Worm (Caenorhabditis elegans): Measurements from ENCODE around the gene srw-86.
"Not testable (repeated sequence)": the region's sequence is repeated elsewhere in the genome, so short reads cannot be mapped to it uniquely, and the experiment has no call there.

srw-86 gene

DNA sequence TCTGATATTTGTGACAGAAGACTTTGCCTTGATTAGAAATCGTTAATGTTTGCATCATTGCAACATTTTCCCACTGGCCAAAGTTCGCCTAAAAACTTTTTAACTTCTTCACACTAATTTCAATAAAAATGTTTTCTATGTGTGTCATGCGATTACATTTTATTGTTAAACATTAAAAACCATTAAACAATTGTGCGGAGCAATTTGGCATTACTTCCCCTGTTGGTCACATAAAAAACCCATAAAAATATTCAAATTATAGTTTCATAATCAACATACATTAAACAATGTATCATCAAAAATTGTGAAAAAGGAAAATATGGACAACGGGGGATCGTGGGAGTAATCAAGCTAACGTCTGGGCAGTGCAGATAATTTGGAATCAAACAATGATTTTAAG lies 18.8 kb upstream of the srw-86 start:
- TF ChIP-seq efl-1 (optimal IDR thresholded peaks at IDR 0.05) = not testable (repeated sequence)
- TF ChIP-seq efl-1 (GFP tag; optimal IDR thresholded peaks at IDR 0.05 in 1 of 2) (peak in 1 of 2 experiments; percentile 44), elt-2 (tag; optimal IDR thresholded peaks at IDR 0.05) (peak; percentile 48)

DNA sequence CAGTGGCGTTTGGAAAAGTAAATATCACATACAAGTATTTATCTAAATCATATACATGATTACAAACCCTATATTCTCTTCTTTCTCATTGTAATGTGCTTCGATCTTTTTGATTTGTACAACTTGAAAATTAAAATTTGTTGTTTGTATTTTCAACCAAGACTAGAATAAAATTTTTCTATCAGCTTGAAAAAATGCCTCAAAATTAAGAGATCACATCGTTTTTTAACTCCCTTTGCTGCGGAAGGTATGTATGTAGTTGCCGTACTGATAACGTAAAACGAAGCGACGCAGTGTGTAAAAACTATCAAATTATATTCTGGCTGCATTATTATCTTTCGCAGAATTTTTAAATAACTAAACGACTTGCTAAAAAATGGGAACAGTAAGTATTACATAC lies 17.3 kb upstream of the srw-86 start, which contains the start of gene C25F9.15:
Gene C25F9.15, plus strand, starts transcription at position 301 of the 400 bp plus-strand sequence.
- peak; percentile 27 for TF ChIP-seq elt-2 (tag; optimal IDR thresholded peaks at IDR 0.05)
- no peak for TF ChIP-seq fkh-4 (tag; optimal IDR thresholded peaks at IDR 0.05; ENCODE audit: borderline replicate concordance)

DNA sequence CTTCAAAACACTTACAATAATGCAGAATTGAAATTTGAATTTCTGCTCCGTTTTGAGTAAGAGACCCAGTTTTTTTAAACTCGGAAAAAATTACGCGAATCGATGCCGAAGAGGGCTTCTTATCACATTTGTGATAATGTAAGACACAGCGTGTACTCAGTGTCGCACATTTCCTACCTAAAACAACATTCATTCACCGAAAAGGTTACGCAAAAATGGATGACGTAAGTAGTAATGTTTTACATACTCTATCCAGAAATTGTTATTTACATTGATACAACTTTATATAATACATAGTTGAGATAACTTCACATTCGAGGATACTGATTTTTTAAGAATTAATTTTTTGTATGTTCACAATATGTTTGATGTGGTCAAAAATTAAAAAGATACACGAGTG lies 16.0 kb upstream of the srw-86 start, which contains the start of the genes C25F9.4 and C25F9.9:
Gene C25F9.4, minus strand, starts transcription at position 101 of the 400 bp plus-strand sequence.
Gene C25F9.9, plus strand, starts transcription at position 137 of the 400 bp plus-strand sequence.
- TF ChIP-seq nhr-85 (tag) (peak; percentile 33), unc-30 (tag; optimal IDR thresholded peaks at IDR 0.05) (no peak)

DNA sequence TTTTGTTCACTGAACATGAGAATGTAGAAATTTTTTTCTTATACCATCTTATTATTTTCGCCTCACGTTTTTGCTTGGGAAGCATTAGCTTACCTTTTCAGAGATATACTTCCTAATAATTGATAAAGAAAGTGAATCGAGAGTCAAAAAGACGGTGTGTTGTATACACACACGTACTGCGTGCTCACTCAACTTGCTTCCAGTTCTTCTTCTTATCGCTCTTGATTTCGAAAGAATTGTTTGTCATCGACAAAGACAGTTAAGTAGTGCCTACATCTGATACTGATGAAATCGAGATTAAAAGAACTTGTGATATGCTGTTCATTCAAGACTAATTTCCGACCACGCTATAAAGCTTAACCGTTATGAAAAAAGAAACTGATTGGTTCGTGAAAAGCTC lies 10.1 kb upstream of the srw-86 start, which contains the start of gene C25F9.5:
Gene C25F9.5, minus strand, starts transcription at position 195 of the 400 bp plus-strand sequence.
- TF ChIP-seq nhr-19 (GFP tag; conservative IDR thresholded peaks at IDR 0.05) (no peak), sup-37 (GFP tag; optimal IDR thresholded peaks at IDR 0.05) (no peak), mef-2 (tag; optimal IDR thresholded peaks at IDR 0.05) (no peak), snu-23 (GFP tag; optimal IDR thresholded peaks at IDR 0.05) (no peak), lin-35 (GFP tag; optimal IDR thresholded peaks at IDR 0.05) (peak in 1 of 2 experiments; percentile 26), elt-2 (tag; optimal IDR thresholded peaks at IDR 0.05) (peak; percentile 69), nhr-28 (tag; optimal IDR thresholded peaks at IDR 0.05) (no peak), fkh-10 (GFP tag; optimal IDR thresholded peaks at IDR 0.05) (no peak)

DNA sequence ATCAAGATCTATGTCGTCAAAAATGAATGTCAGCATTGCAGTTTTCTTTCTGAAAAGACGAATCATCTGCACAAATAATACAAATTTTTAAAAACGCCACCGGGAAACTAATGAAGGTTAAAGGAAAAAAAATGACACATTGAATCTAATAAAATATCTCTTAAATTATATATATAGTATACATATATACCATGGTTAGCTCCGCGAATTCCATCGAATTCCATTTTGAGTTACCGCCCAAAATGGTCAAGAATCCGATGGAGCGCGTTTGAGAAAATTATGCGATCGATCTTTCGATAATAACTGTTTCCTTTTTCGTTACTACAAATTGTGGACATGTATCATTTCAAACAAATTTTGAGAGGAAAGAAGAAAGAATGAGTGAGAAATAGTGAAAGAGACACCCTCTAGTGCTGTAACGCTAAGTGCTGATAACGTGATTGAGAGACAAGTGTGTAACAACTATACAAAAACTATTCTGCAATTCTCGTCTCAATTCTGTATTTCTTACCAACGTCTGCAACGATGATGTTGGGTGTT lies 4.8 kb upstream of the srw-86 start, which contains the start of the genes C25F9.6 and C25F9.10:
Gene C25F9.6, minus strand, starts transcription at position 51 of the 540 bp plus-strand sequence.
Gene C25F9.10, plus strand, starts transcription at position 454 of the 540 bp plus-strand sequence.
- TF ChIP-seq nhr-11 (tag; optimal IDR thresholded peaks at IDR 0.05) (no peak), grh-1 (GFP tag; IDR thresholded peaks at IDR 0.05) (no peak), mab-9 (GFP tag; IDR thresholded peaks at IDR 0.05) (no peak), lin-13 (GFP tag; optimal IDR thresholded peaks at IDR 0.05) (no peak), unc-30 (tag; optimal IDR thresholded peaks at IDR 0.05) (no peak), elt-3 (tag; optimal IDR thresholded peaks at IDR 0.05) (no peak), efl-1 (optimal IDR thresholded peaks at IDR 0.05) (no peak), efl-1 (GFP tag; optimal IDR thresholded peaks at IDR 0.05 in 1 of 2) (peak in 1 of 2 experiments; percentile 97), dpl-1 (GFP tag; optimal IDR thresholded peaks at IDR 0.05) (peak in 1 of 3 experiments; percentile 35), fos-1 (tag; optimal IDR thresholded peaks at IDR 0.05) (no peak), aly-2 (tag; optimal IDR thresholded peaks at IDR 0.05) (no peak), ceh-82 (tag; optimal IDR thresholded peaks at IDR 0.05) (no peak), jun-1 (tag; optimal IDR thresholded peaks at IDR 0.05) (no peak), pag-3 (tag; optimal IDR thresholded peaks at IDR 0.05; ENCODE audit: borderline replicate concordance, insufficient read depth) (no peak), lin-35 (GFP tag; optimal IDR thresholded peaks at IDR 0.05) (peak in 1 of 2 experiments; percentile 72), F16B12.6 (tag; optimal IDR thresholded peaks at IDR 0.05) (no peak), sptf-1 (tag; optimal IDR thresholded peaks at IDR 0.05) (no peak), blmp-1 (tag; optimal IDR thresholded peaks at IDR 0.05) (no peak), rnt-1 (tag; optimal IDR thresholded peaks at IDR 0.05) (no peak), elt-2 (tag; optimal IDR thresholded peaks at IDR 0.05) (peak; percentile 15), unc-86 (tag; optimal IDR thresholded peaks at IDR 0.05) (no peak), nhr-85 (tag) (no peak), hlh-4 (tag; optimal IDR thresholded peaks at IDR 0.05) (no peak)

DNA sequence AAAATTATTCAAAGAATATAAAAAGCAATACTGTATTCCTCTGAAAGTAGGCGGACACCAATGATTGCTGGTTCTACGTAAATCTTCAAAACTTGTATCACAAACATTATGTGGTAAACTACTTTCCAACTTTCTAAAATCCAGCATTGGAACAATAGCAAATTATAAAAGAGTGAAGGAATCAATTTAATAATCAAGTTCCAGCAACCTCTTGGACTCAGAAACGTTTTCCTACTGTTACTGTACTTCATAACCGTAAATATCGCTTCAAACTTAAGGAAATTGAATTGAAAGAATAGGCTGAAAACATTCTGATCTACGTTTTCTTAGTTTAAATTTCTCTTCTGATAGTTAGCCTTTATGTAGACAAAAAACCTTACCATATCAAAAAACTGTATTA lies 3.1 kb upstream of the srw-86 start:
- TF ChIP-seq hlh-17 (GFP tag; optimal IDR thresholded peaks at IDR 0.05; ENCODE audit: borderline replicate concordance) (no peak), efl-1 (optimal IDR thresholded peaks at IDR 0.05) (no peak), efl-1 (GFP tag; optimal IDR thresholded peaks at IDR 0.05 in 1 of 2) (peak in 1 of 2 experiments; percentile 68)
